Worm (Caenorhabditis elegans) whole organism, late embryonic: Measurements from ENCODE around the gene zyx-1.

ENCODE experiments used
- K02D7.2 ChIP-seq: sonication (generic microtip); optimal IDR thresholded peaks from 2 replicates; lab custom pipeline; 2017; ENCODE audit warnings: mild to moderate bottlenecking, missing genetic modification characterization, missing compliant biosample characterization
- T23F11.4 ChIP-seq: fragments of 200-800 bp; sonication (Bioruptor generic); optimal IDR thresholded peaks from 2 replicates; lab custom pipeline; 2018; ENCODE audit warnings: mild to moderate bottlenecking, missing genetic modification characterization, missing compliant biosample characterization
- Y22D7AL.16 ChIP-seq: sonication (generic microtip); optimal IDR thresholded peaks from 2 replicates; lab custom pipeline; 2016; ENCODE audit warnings: missing genetic modification characterization, missing compliant biosample characterization
- ahr-1 ChIP-seq: sonication (generic microtip); optimal IDR thresholded peaks from 2 replicates; lab custom pipeline; 2016; ENCODE audit warnings: missing genetic modification characterization, missing compliant biosample characterization
- ceh-14 ChIP-seq: sonication (generic microtip); optimal IDR thresholded peaks from 2 replicates; lab custom pipeline; 2016; ENCODE audit warnings: missing genotype, missing genetic modification characterization, missing compliant biosample characterization
- ceh-18 ChIP-seq: sonication (generic microtip); optimal IDR thresholded peaks from 2 replicates; lab custom pipeline; 2016; ENCODE audit warnings: missing genetic modification characterization, missing compliant biosample characterization
- ceh-2 ChIP-seq: sonication (generic microtip); optimal IDR thresholded peaks from 2 replicates; lab custom pipeline; 2016; ENCODE audit warnings: missing genotype, missing genetic modification characterization, missing compliant biosample characterization
- ceh-24 ChIP-seq: sonication (generic microtip); optimal IDR thresholded peaks from 2 replicates; lab custom pipeline; 2016; ENCODE audit warnings: mild to moderate bottlenecking, missing genetic modification characterization, missing compliant biosample characterization
- ceh-30 ChIP-seq: fragments of 150-350 bp; optimal IDR thresholded peaks from 2 replicates; lab custom pipeline; 2014; ENCODE audit warnings: missing biosample characterization, missing genetic modification characterization
- ceh-31 ChIP-seq: sonication (generic microtip); optimal IDR thresholded peaks from 2 replicates; lab custom pipeline; 2016; ENCODE audit warnings: missing genetic modification characterization, missing compliant biosample characterization
- ceh-34 ChIP-seq: sonication (generic microtip); optimal IDR thresholded peaks from 2 replicates; lab custom pipeline; 2016; ENCODE audit warnings: mild to moderate bottlenecking, missing genetic modification characterization, missing compliant biosample characterization
- ceh-45 ChIP-seq: fragments of 200-800 bp; sonication (Bioruptor generic); IDR thresholded peaks from 2 replicates; pipeline ENCODE4 v1.3.6; 2022; ENCODE audit warnings: missing genetic modification reagents, missing genetic modification characterization, missing compliant biosample characterization
- ceh-9 ChIP-seq: sonication (generic microtip); optimal IDR thresholded peaks from 2 replicates; lab custom pipeline; 2016; ENCODE audit warnings: mild to moderate bottlenecking, missing genetic modification characterization, inconsistent platforms, missing compliant biosample characterization
- dve-1 ChIP-seq: sonication (generic microtip); optimal IDR thresholded peaks from 2 replicates; lab custom pipeline; 2017; ENCODE audit warnings: antibody characterized with exemption, mild to moderate bottlenecking, missing genetic modification characterization, missing compliant biosample characterization
- elt-2 ChIP-seq: sonication (generic microtip); optimal IDR thresholded peaks from 2 replicates; lab custom pipeline; 2016; ENCODE audit warnings: missing genetic modification reagents, missing genetic modification characterization, missing compliant biosample characterization
- ets-4 ChIP-seq: sonication (generic microtip); optimal IDR thresholded peaks from 2 replicates; lab custom pipeline; 2016; ENCODE audit warnings: missing genetic modification characterization, missing compliant biosample characterization
- eyg-1 ChIP-seq: sonication (generic microtip); optimal IDR thresholded peaks from 2 replicates; lab custom pipeline; 2016; ENCODE audit warnings: missing genotype, missing genetic modification characterization, missing compliant biosample characterization
- fax-1 ChIP-seq: sonication (generic microtip); optimal IDR thresholded peaks from 2 replicates; lab custom pipeline; 2016; ENCODE audit warnings: missing genotype, missing genetic modification characterization, missing compliant biosample characterization
- fkh-10 ChIP-seq: fragments of 150-350 bp; optimal IDR thresholded peaks from 2 replicates; lab custom pipeline; 2014; ENCODE audit warnings: missing biosample characterization, missing genetic modification reagents, missing genetic modification characterization
- gmeb-2 ChIP-seq: sonication (generic microtip); optimal IDR thresholded peaks from 2 replicates; lab custom pipeline; 2016; ENCODE audit warnings: missing genetic modification characterization, inconsistent platforms, missing compliant biosample characterization
- hlh-15 ChIP-seq: sonication (generic microtip); optimal IDR thresholded peaks from 2 replicates; lab custom pipeline; 2016; ENCODE audit warnings: missing genetic modification characterization, missing compliant biosample characterization
- hlh-30 ChIP-seq: sonication (generic microtip); optimal IDR thresholded peaks from 2 replicates; lab custom pipeline; 2017; ENCODE audit warnings: antibody characterized with exemption, missing genetic modification characterization, missing compliant biosample characterization; ENCODE audit not compliant: insufficient read depth
- hlh-8 ChIP-seq: sonication (generic microtip); optimal IDR thresholded peaks from 2 replicates; lab custom pipeline; 2016; ENCODE audit warnings: missing genotype, missing genetic modification characterization, missing compliant biosample characterization
- lim-6 ChIP-seq: sonication (generic microtip); optimal IDR thresholded peaks from 2 replicates; lab custom pipeline; 2016; ENCODE audit warnings: missing genetic modification characterization, missing compliant biosample characterization
- lin-11 ChIP-seq: fragments of 200-800 bp; sonication (Bioruptor generic); optimal IDR thresholded peaks from 2 replicates; lab custom pipeline; 2018; ENCODE audit warnings: mild to moderate bottlenecking, missing genetic modification characterization, missing compliant biosample characterization
- madf-2 ChIP-seq: sonication (generic microtip); optimal IDR thresholded peaks from 2 replicates; lab custom pipeline; 2017; ENCODE audit warnings: missing genetic modification characterization, missing compliant biosample characterization
- nhr-232 ChIP-seq: sonication (generic microtip); optimal IDR thresholded peaks from 2 replicates; lab custom pipeline; 2016; ENCODE audit warnings: missing genetic modification characterization, missing compliant biosample characterization
- odd-2 ChIP-seq: sonication (generic microtip); optimal IDR thresholded peaks from 2 replicates; lab custom pipeline; 2017; ENCODE audit warnings: antibody characterized with exemption, mild to moderate bottlenecking, missing genetic modification characterization, missing compliant biosample characterization
- pat-9 ChIP-seq: fragments of 200-800 bp; sonication (Bioruptor generic); optimal IDR thresholded peaks from 2 replicates; lab custom pipeline; 2018; ENCODE audit warnings: mild to moderate bottlenecking, missing genetic modification characterization, moderate library complexity, missing compliant biosample characterization
- pqm-1 ChIP-seq: sonication (generic microtip); optimal IDR thresholded peaks from 2 replicates; lab custom pipeline; 2016; ENCODE audit warnings: missing genetic modification characterization, missing compliant biosample characterization
- pros-1 ChIP-seq: fragments of 150-350 bp; optimal IDR thresholded peaks from 2 replicates; lab custom pipeline; 2014; ENCODE audit warnings: missing biosample characterization, missing genetic modification reagents, missing genetic modification characterization
- ref-2 ChIP-seq: sonication (generic microtip); optimal IDR thresholded peaks from 2 replicates; lab custom pipeline; 2016; ENCODE audit warnings: missing genetic modification characterization, missing compliant biosample characterization
- rnt-1 ChIP-seq: sonication (generic microtip); optimal IDR thresholded peaks from 2 replicates; lab custom pipeline; 2016; ENCODE audit warnings: missing genetic modification characterization, missing compliant biosample characterization
- sox-2 ChIP-seq: fragments of 200-800 bp; sonication (Bioruptor generic); IDR thresholded peaks from 2 replicates; pipeline ENCODE4 v1.3.6; 2022; ENCODE audit warnings: missing genetic modification reagents, missing genetic modification characterization, missing compliant biosample characterization
- sox-4 ChIP-seq: sonication (generic microtip); optimal IDR thresholded peaks from 2 replicates; lab custom pipeline; 2017; ENCODE audit warnings: mild to moderate bottlenecking, missing genetic modification characterization, inconsistent platforms, missing compliant biosample characterization
- syd-9 ChIP-seq: sonication (generic microtip); optimal IDR thresholded peaks from 2 replicates; lab custom pipeline; 2016; ENCODE audit warnings: mild to moderate bottlenecking, missing genetic modification characterization, moderate library complexity, missing compliant biosample characterization
- tbx-2 ChIP-seq: sonication (generic microtip); optimal IDR thresholded peaks from 2 replicates; lab custom pipeline; 2016; ENCODE audit warnings: missing genetic modification characterization, missing compliant biosample characterization
- tbx-7 ChIP-seq: sonication (generic microtip); optimal IDR thresholded peaks from 2 replicates; lab custom pipeline; 2016; ENCODE audit warnings: missing genotype, missing genetic modification characterization, missing compliant biosample characterization
- ttx-3 ChIP-seq: sonication (generic microtip); optimal IDR thresholded peaks from 2 replicates; lab custom pipeline; 2016; ENCODE audit warnings: missing genetic modification reagents, missing genetic modification characterization, missing compliant biosample characterization
- unc-3 ChIP-seq, 2 experiments: fragments of 200-800 bp in 1 of 2; sonication (Bioruptor generic) in 1 of 2; sonication (generic microtip) in 1 of 2; conservative IDR thresholded peaks in 1 of 2; optimal IDR thresholded peaks in 1 of 2; 2 replicates each; pipeline versions ENCODE4 v1.3.6 to Lab custom; 2016 to 2022; ENCODE audit warnings: missing compliant biosample characterization in 2 of 2, missing genetic modification characterization in 2 of 2, missing genetic modification reagents in 1 of 2
- unc-42 ChIP-seq: sonication (generic microtip); optimal IDR thresholded peaks from 2 replicates; lab custom pipeline; 2016; ENCODE audit warnings: missing genotype, missing genetic modification characterization, missing compliant biosample characterization
- unc-55 ChIP-seq: sonication (generic microtip); optimal IDR thresholded peaks from 2 replicates; lab custom pipeline; 2017; ENCODE audit warnings: missing biosample characterization, missing genetic modification reagents, missing genetic modification characterization
- unc-86 ChIP-seq: sonication (generic microtip); optimal IDR thresholded peaks from 2 replicates; lab custom pipeline; 2016; ENCODE audit warnings: missing genetic modification characterization, missing compliant biosample characterization
- ztf-16 ChIP-seq: sonication (generic microtip); optimal IDR thresholded peaks from 2 replicates; lab custom pipeline; 2017; ENCODE audit warnings: missing genetic modification characterization, missing compliant biosample characterization

The zyx-1 gene

DNA sequence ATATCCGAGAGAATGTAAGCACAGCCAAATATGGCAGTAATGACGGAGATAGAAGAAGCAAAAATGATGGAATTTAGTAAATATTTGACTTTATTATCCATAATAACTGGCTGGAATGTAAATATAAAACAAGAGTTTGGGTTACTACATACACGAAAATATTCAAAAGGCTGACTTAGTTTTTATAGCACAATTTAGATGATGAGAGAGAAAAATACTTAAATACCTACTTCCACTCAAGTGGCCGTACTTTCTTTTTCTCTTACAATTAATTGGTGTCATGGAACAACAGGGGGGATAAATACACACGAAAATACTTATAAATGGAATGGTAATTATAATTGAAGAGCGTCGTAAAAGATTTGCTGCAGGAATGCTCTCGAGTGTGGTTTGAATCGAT, 41.5 kb downstream of the zyx-1 start, which contains the start of gene col-86:
col-86 (minus strand) TSS at position 101 of the 400 bp plus-strand sequence.
- TF ChIP-seq ceh-9 (tag; lab: Kevin White, UChicago) = no peak
- no peak for TF ChIP-seq ceh-18
- no peak for TF ChIP-seq unc-86
- TF ChIP-seq ets-4 = no peak
- no peak for TF ChIP-seq T23F11.4
- no peak for TF ChIP-seq lin-11
- no peak for TF ChIP-seq ahr-1 (tag; lab: Kevin White, UChicago)
- no peak for TF ChIP-seq hlh-15 (tag; lab: Kevin White, UChicago)
- no peak for TF ChIP-seq sox-2 (GFP tag; lab: Robert Waterston, UW)
- no peak for TF ChIP-seq dve-1 (tag; lab: Kevin White, UChicago)
- TF ChIP-seq tbx-7 (tag; lab: Kevin White, UChicago) = no peak
- TF ChIP-seq ref-2 (tag; lab: Kevin White, UChicago) = no peak
- no peak for TF ChIP-seq pros-1 (tag; lab: Kevin White, UChicago)
- no peak for TF ChIP-seq ceh-34 (tag; lab: Kevin White, UChicago)
- TF ChIP-seq ztf-16 = no peak
- no peak for TF ChIP-seq K02D7.2
- no peak for TF ChIP-seq Y22D7AL.16 (tag; lab: Kevin White, UChicago)
- TF ChIP-seq unc-42 (tag; lab: Kevin White, UChicago) = no peak
- TF ChIP-seq syd-9 (tag; lab: Kevin White, UChicago) = no peak
- TF ChIP-seq gmeb-2 (tag; lab: Kevin White, UChicago) = no peak

DNA sequence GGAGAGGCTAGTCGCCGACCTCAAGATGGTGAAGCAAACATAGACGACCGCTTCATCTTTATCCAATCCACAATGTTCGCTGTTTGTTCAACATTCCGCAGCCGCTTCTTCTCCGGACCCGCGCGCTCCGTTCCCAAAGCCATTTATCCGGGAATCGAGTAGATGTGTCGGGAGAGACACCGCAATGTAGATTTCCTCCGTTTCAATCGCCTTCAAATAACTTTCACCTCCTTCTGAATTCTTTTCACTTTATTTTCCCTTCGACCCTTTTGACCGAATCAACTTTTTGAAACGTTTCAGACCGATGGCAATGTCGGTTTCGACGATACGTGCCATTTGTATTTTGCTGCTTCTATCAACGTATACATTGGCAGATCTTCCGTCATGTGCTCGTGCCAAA, 51.0 kb downstream of the zyx-1 start, which contains the start of gene pqn-32:
pqn-32 (plus strand) TSS at position 301 of the 400 bp plus-strand sequence.
- TF ChIP-seq fkh-10 (GFP tag; lab: Kevin White, UChicago) (no peak), ceh-2 (tag; lab: Kevin White, UChicago) (no peak), unc-55 (GFP tag; lab: Kevin White, UChicago) (no peak), K02D7.2 (no peak), pat-9 (tag; lab: Kevin White, UChicago) (no peak)

DNA sequence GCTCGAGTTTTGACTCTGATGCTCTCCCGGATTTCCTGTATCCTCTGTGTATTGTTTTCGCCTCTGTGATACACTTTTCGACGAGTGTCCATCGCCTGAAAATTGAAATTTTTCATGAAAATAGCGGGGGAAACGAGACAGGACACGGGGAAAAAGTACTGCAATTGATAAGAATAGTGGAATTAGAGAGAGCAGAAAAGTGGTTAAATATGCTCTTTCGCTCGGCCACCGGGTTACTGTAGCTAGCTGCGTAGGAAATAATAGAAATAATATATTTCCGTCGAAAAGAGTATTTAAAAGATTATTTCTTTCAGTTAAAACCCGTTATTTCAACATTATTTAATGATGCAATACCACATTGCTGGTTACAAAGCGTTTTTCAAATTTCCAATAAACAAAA, 60.0 kb downstream of the zyx-1 start, which contains the start of gene rict-1:
rict-1 (minus strand) TSS at position 101 of the 400 bp plus-strand sequence.
- TF ChIP-seq fkh-10 (GFP tag; lab: Kevin White, UChicago) (no peak), ref-2 (tag; lab: Kevin White, UChicago) (no peak), hlh-30 (tag; lab: Kevin White, UChicago) (no peak), K02D7.2 (no peak), ztf-16 (no peak), lim-6 (tag; lab: Kevin White, UChicago) (no peak), Y22D7AL.16 (tag; lab: Kevin White, UChicago) (no peak), sox-2 (GFP tag; lab: Robert Waterston, UW) (no peak), ahr-1 (tag; lab: Kevin White, UChicago) (no peak), ceh-30 (tag; lab: Kevin White, UChicago) (no peak)

DNA sequence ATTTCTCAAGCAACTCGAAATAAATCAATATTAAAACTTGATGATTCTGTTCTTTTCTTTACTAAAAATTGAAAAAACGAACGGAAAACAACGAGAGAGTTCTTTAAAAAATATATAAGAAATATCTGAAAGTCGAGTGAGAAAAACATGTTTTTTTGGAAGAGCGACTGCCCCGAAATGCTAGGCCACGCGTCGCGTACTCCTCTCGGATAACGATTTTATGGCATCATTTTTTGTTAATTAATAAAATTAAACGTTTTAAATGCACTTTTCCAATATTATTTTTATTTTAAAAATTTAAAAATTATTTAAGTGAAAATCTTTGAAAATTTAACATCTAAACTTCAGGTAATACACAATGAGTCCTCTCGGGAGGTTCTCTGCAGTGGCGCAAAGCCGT, 60.4 kb downstream of the zyx-1 start, which contains the start of gene gfm-1:
gfm-1 (plus strand) TSS at position 349 of the 400 bp plus-strand sequence.
- TF ChIP-seq tbx-7 (tag; lab: Kevin White, UChicago) (peak; percentile 86), hlh-8 (tag; lab: Kevin White, UChicago) (peak; percentile 81), odd-2 (tag; lab: Kevin White, UChicago) (no peak), ceh-34 (tag; lab: Kevin White, UChicago) (peak; percentile 14), tbx-2 (tag; lab: Kevin White, UChicago) (peak; percentile 85), hlh-15 (tag; lab: Kevin White, UChicago) (peak; percentile 25), fax-1 (tag; lab: Kevin White, UChicago) (peak; percentile 53), ceh-24 (no peak), pqm-1 (no peak), ceh-31 (peak; percentile 87), ets-4 (peak; percentile 67), ttx-3 (tag; lab: Kevin White, UChicago) (peak; percentile 25), ceh-45 (no peak), sox-4 (no peak), syd-9 (tag; lab: Kevin White, UChicago) (no peak), unc-3 (GFP tag; conservative IDR thresholded peaks at IDR 0.05; lab: Robert Waterston, UW) (no peak), unc-3 (tag; optimal IDR thresholded peaks at IDR 0.05; lab: Kevin White, UChicago) (no peak), ahr-1 (tag; lab: Kevin White, UChicago) (peak; percentile 36), K02D7.2 (no peak), pat-9 (tag; lab: Kevin White, UChicago) (no peak), rnt-1 (peak; percentile 26), elt-2 (tag; lab: Kevin White, UChicago) (peak; percentile 63), ceh-2 (tag; lab: Kevin White, UChicago) (peak; percentile 84), ref-2 (tag; lab: Kevin White, UChicago) (peak; percentile 81), nhr-232 (tag; lab: Kevin White, UChicago) (no peak), ceh-14 (tag; lab: Kevin White, UChicago) (peak; percentile 41), ztf-16 (no peak), madf-2 (tag; lab: Kevin White, UChicago) (no peak), unc-42 (tag; lab: Kevin White, UChicago) (peak; percentile 41), eyg-1 (tag; lab: Kevin White, UChicago) (no peak)
